Worm (Caenorhabditis elegans) whole organism, L1 larva: ENCODE data around the gene parg-2.

Experiments
- C16A3.4 ChIP-seq: fragments of 150-350 bp; optimal IDR thresholded peaks from 2 replicates; lab custom pipeline; 2014; ENCODE audit warnings: missing biosample characterization, missing genetic modification characterization
- C34B4.2 ChIP-seq: sonication (generic microtip); optimal IDR thresholded peaks from 2 replicates; lab custom pipeline; 2017; ENCODE audit warnings: mild to moderate bottlenecking, missing genetic modification characterization, missing compliant biosample characterization
- aha-1 ChIP-seq: fragments of 150-350 bp; optimal IDR thresholded peaks from 2 replicates; lab custom pipeline; 2014; ENCODE audit warnings: missing biosample characterization, missing genetic modification characterization
- alr-1 ChIP-seq: fragments of 200-800 bp; sonication (Bioruptor generic); optimal IDR thresholded peaks from 2 replicates; lab custom pipeline; 2018; ENCODE audit warnings: borderline replicate concordance, mild to moderate bottlenecking, missing genetic modification characterization, missing compliant biosample characterization
- ceh-8 ChIP-seq: fragments of 200-800 bp; sonication (Bioruptor generic); optimal IDR thresholded peaks from 2 replicates; lab custom pipeline; 2018; ENCODE audit warnings: mild to moderate bottlenecking, missing genetic modification characterization, moderate library complexity, missing compliant biosample characterization
- ceh-82 ChIP-seq, 3 experiments: fragments of 150-350 bp in 1 of 3; sonication (generic microtip) in 2 of 3; optimal IDR thresholded peaks; 2 replicates each; lab custom pipeline; 2014 to 2017; ENCODE audit warnings: missing biosample characterization in 3 of 3, missing genetic modification characterization in 3 of 3
- ces-1 ChIP-seq: fragments of 150-350 bp; optimal IDR thresholded peaks from 2 replicates; lab custom pipeline; 2014; ENCODE audit warnings: missing biosample characterization, missing genetic modification reagents, missing genetic modification characterization
- dsc-1 ChIP-seq: sonication (generic microtip); optimal IDR thresholded peaks from 2 replicates; lab custom pipeline; 2016; ENCODE audit warnings: mild to moderate bottlenecking, missing genetic modification characterization, missing compliant biosample characterization
- efl-1 ChIP-seq, 4 experiments: fragments of 150-350 bp; optimal IDR thresholded peaks in 3 of 4; peaks in 1 of 4; 1 replicate in 1 of 4; 2 replicates in 3 of 4; lab custom pipeline; 2014; ENCODE audit warnings: missing biosample characterization in 2 of 4, missing genetic modification characterization in 2 of 4, missing genetic modification reagents in 2 of 4
- efl-3 ChIP-seq: fragments of 200-800 bp; sonication (Bioruptor generic); optimal IDR thresholded peaks from 2 replicates; lab custom pipeline; 2018; ENCODE audit warnings: mild to moderate bottlenecking, missing genetic modification characterization, missing compliant biosample characterization
- egl-13 ChIP-seq: sonication (generic microtip); optimal IDR thresholded peaks from 2 replicates; lab custom pipeline; 2016; ENCODE audit warnings: missing genotype, missing genetic modification reagents, missing genetic modification characterization, missing compliant biosample characterization
- egl-27 ChIP-seq, 2 experiments: fragments of 150-350 bp in 1 of 2; sonication (generic microtip); optimal IDR thresholded peaks; 3 replicates each; lab custom pipeline; 2017 to 2018; ENCODE audit warnings: missing biosample characterization in 2 of 2, missing genetic modification characterization in 2 of 2, missing genetic modification reagents in 2 of 2
- elt-2 ChIP-seq: sonication (generic microtip); optimal IDR thresholded peaks from 2 replicates; lab custom pipeline; 2016; ENCODE audit warnings: missing genetic modification characterization, mild to moderate bottlenecking, inconsistent platforms, missing compliant biosample characterization, missing genetic modification reagents
- elt-3 ChIP-seq, 6 experiments: fragments of 150-350 bp in 1 of 6; sonication (generic microtip); optimal IDR thresholded peaks; 2 replicates each; lab custom pipeline; 2017 to 2018; ENCODE audit warnings: missing biosample characterization in 6 of 6, missing genetic modification characterization in 6 of 6, inconsistent platforms in 1 of 6
- ets-5 ChIP-seq: fragments of 200-800 bp; sonication (Bioruptor generic); IDR thresholded peaks from 2 replicates; pipeline ENCODE4 v1.3.6; 2022; ENCODE audit warnings: missing genetic modification characterization, missing compliant biosample characterization
- fkh-10 ChIP-seq: sonication (generic microtip); optimal IDR thresholded peaks from 2 replicates; lab custom pipeline; 2017; ENCODE audit warnings: missing biosample characterization, missing genetic modification reagents, missing genetic modification characterization
- fkh-4 ChIP-seq: sonication (generic microtip); optimal IDR thresholded peaks from 2 replicates; lab custom pipeline; 2016; ENCODE audit warnings: missing compliant biosample characterization, missing genetic modification characterization, borderline replicate concordance
- hlh-4 ChIP-seq: sonication (generic microtip); optimal IDR thresholded peaks from 2 replicates; lab custom pipeline; 2016; ENCODE audit warnings: mild to moderate bottlenecking, missing genetic modification characterization, missing compliant biosample characterization
- hpl-2 ChIP-seq: fragments of 150-350 bp; optimal IDR thresholded peaks from 2 replicates; lab custom pipeline; 2014; ENCODE audit warnings: missing biosample characterization, missing genetic modification reagents, missing genetic modification characterization
- irx-1 ChIP-seq: sonication (generic microtip); optimal IDR thresholded peaks from 2 replicates; lab custom pipeline; 2016; ENCODE audit warnings: missing genetic modification characterization, missing compliant biosample characterization
- isw-1 ChIP-seq: fragments of 200-800 bp; sonication (Bioruptor generic); IDR thresholded peaks from 2 replicates; pipeline ENCODE4 v1.3.6; 2022; ENCODE audit warnings: missing genetic modification characterization, missing compliant biosample characterization
- lin-13 ChIP-seq: fragments of 150-350 bp; optimal IDR thresholded peaks from 2 replicates; lab custom pipeline; 2014; ENCODE audit warnings: missing biosample characterization, missing genetic modification reagents, missing genetic modification characterization
- lin-14 ChIP-seq: fragments of 200-800 bp; sonication (Bioruptor generic); optimal IDR thresholded peaks from 2 replicates; lab custom pipeline; 2018; ENCODE audit warnings: mild to moderate bottlenecking, missing genetic modification characterization, moderate library complexity, missing compliant biosample characterization
- lin-15B ChIP-seq: fragments of 150-350 bp; sonication (generic microtip); optimal IDR thresholded peaks from 3 replicates; lab custom pipeline; 2014; ENCODE audit warnings: missing biosample characterization, missing genetic modification characterization
- lin-39 ChIP-seq: fragments of 150-350 bp; optimal IDR thresholded peaks from 2 replicates; lab custom pipeline; 2014; ENCODE audit warnings: missing biosample characterization, missing genetic modification reagents, missing genetic modification characterization
- lir-3 ChIP-seq: sonication (generic microtip); optimal IDR thresholded peaks from 2 replicates; lab custom pipeline; 2016; ENCODE audit warnings: mild to moderate bottlenecking, missing genetic modification characterization, moderate library complexity, missing compliant biosample characterization; ENCODE audit not compliant: poor library complexity
- mab-9 ChIP-seq: fragments of 200-800 bp; sonication (Bioruptor generic); IDR thresholded peaks from 2 replicates; pipeline ENCODE4 v1.3.6; 2022; ENCODE audit warnings: missing genetic modification reagents, missing genetic modification characterization, missing compliant biosample characterization
- mdl-1 ChIP-seq, 2 experiments: fragments of 150-350 bp; optimal IDR thresholded peaks; 2 replicates each; lab custom pipeline; 2014 to 2017; ENCODE audit warnings: missing biosample characterization in 2 of 2, missing genetic modification characterization in 2 of 2, inconsistent platforms in 1 of 2
- mef-2 ChIP-seq: fragments of 150-350 bp; optimal IDR thresholded peaks from 2 replicates; lab custom pipeline; 2014; ENCODE audit warnings: missing biosample characterization, missing genetic modification characterization
- nhr-11 ChIP-seq: fragments of 150-350 bp; optimal IDR thresholded peaks from 2 replicates; lab custom pipeline; 2014; ENCODE audit warnings: missing biosample characterization, missing genetic modification characterization
- nhr-19 ChIP-seq: fragments of 200-800 bp; sonication (Bioruptor generic); conservative IDR thresholded peaks from 2 replicates; pipeline ENCODE4 v1.3.6; 2022; ENCODE audit warnings: missing genetic modification characterization, missing compliant biosample characterization
- nhr-20 ChIP-seq: sonication (generic microtip); optimal IDR thresholded peaks from 2 replicates; lab custom pipeline; 2016; ENCODE audit warnings: mild to moderate bottlenecking, missing genetic modification characterization, missing compliant biosample characterization
- nhr-237 ChIP-seq: fragments of 150-350 bp; optimal IDR thresholded peaks from 2 replicates; lab custom pipeline; 2014; ENCODE audit warnings: missing biosample characterization, missing genetic modification characterization
- nhr-47 ChIP-seq: sonication (generic microtip); optimal IDR thresholded peaks from 2 replicates; lab custom pipeline; 2016; ENCODE audit warnings: mild to moderate bottlenecking, missing genetic modification characterization, moderate library complexity, missing compliant biosample characterization
- nhr-71 ChIP-seq: sonication (generic microtip); optimal IDR thresholded peaks from 2 replicates; lab custom pipeline; 2016; ENCODE audit warnings: mild to moderate bottlenecking, missing genetic modification characterization, moderate library complexity, missing compliant biosample characterization
- nhr-76 ChIP-seq: sonication (generic microtip); optimal IDR thresholded peaks from 2 replicates; lab custom pipeline; 2017; ENCODE audit warnings: missing biosample characterization, missing genetic modification characterization
- pax-3 ChIP-seq: fragments of 200-800 bp; sonication (Bioruptor generic); optimal IDR thresholded peaks from 2 replicates; lab custom pipeline; 2018; ENCODE audit warnings: mild to moderate bottlenecking, missing genetic modification characterization, moderate library complexity, missing compliant biosample characterization
- pqm-1 ChIP-seq: sonication (generic microtip); optimal IDR thresholded peaks from 3 replicates; lab custom pipeline; 2017; ENCODE audit warnings: missing biosample characterization, missing genetic modification characterization
- rnt-1 ChIP-seq: sonication (generic microtip); optimal IDR thresholded peaks from 2 replicates; lab custom pipeline; 2016; ENCODE audit warnings: mild to moderate bottlenecking, missing genetic modification characterization, moderate library complexity, missing compliant biosample characterization
- skn-1 ChIP-seq: fragments of 150-350 bp; optimal IDR thresholded peaks from 2 replicates; lab custom pipeline; 2014; ENCODE audit warnings: missing biosample characterization, missing genetic modification characterization
- snu-23 ChIP-seq: sonication (generic microtip); optimal IDR thresholded peaks from 2 replicates; lab custom pipeline; 2016; ENCODE audit warnings: missing genetic modification characterization, missing compliant biosample characterization
- sptf-1 ChIP-seq: fragments of 150-350 bp; optimal IDR thresholded peaks from 2 replicates; lab custom pipeline; 2014; ENCODE audit warnings: missing biosample characterization, missing genetic modification characterization
- tbx-2 ChIP-seq: sonication (generic microtip); optimal IDR thresholded peaks from 2 replicates; lab custom pipeline; 2016; ENCODE audit warnings: missing genetic modification characterization, missing compliant biosample characterization
- unc-30 ChIP-seq: sonication (generic microtip); optimal IDR thresholded peaks from 2 replicates; lab custom pipeline; 2017; ENCODE audit warnings: missing biosample characterization, missing genetic modification characterization
- xbp-1 ChIP-seq: sonication (generic microtip); optimal IDR thresholded peaks from 2 replicates; lab custom pipeline; 2016; ENCODE audit warnings: missing genetic modification characterization, missing compliant biosample characterization
- ztf-4 ChIP-seq: fragments of 150-350 bp; optimal IDR thresholded peaks from 2 replicates; lab custom pipeline; 2014; ENCODE audit warnings: missing biosample characterization, missing genetic modification characterization

The parg-2 gene

ce11 chrIV:8687605-8688191 is 27.2 kb downstream of the parg-2 start, which contains the start of gene snrp-3 (continued):
- TF ChIP-seq lin-14 (GFP tag; lab: Kevin White, UChicago), result peak; percentile 83
- TF ChIP-seq alr-1 (tag; lab: Kevin White, UChicago), result no peak
- TF ChIP-seq elt-2 (tag; lab: Kevin White, UChicago), result peak; percentile 60
- TF ChIP-seq ztf-4 (tag; lab: Kevin White, UChicago), result peak; percentile 50
- peak; percentile 85 for TF ChIP-seq lin-13 (GFP tag; lab: Kevin White, UChicago)
- peak in 2 of 6 experiments; percentile 61 to 76 for TF ChIP-seq elt-3 (tag; optimal IDR thresholded peaks at IDR 0.05; lab: Kevin White, UChicago)
- TF ChIP-seq aha-1 (tag; lab: Kevin White, UChicago), result peak; percentile 17
- no peak for TF ChIP-seq unc-30
- TF ChIP-seq nhr-71 (tag; lab: Kevin White, UChicago), result peak; percentile 93
- TF ChIP-seq nhr-11 (tag; lab: Kevin White, UChicago), result peak; percentile 80
- TF ChIP-seq pax-3 (tag; lab: Kevin White, UChicago), result peak; percentile 44
- TF ChIP-seq C16A3.4, result peak; percentile 92
- peak; percentile 91 for TF ChIP-seq nhr-47 (tag; lab: Kevin White, UChicago)
- no peak for TF ChIP-seq ets-5 (GFP tag; lab: Robert Waterston, UW)
- TF ChIP-seq pqm-1 (tag; lab: Kevin White, UChicago), result no peak
- TF ChIP-seq lir-3 (tag; lab: Kevin White, UChicago), result peak; percentile 65
- TF ChIP-seq egl-27 (tag; optimal IDR thresholded peaks at IDR 0.05; lab: Kevin White, UChicago), result peak in 1 of 2 experiments; percentile 9
- TF ChIP-seq mef-2 (tag; lab: Kevin White, UChicago), result no peak
- peak; percentile 89 for TF ChIP-seq nhr-20 (tag; lab: Kevin White, UChicago)
- TF ChIP-seq C34B4.2 (tag; lab: Kevin White, UChicago), result no peak
- peak; percentile 44 for TF ChIP-seq hpl-2 (GFP tag; lab: Kevin White, UChicago)
- peak; percentile 85 for TF ChIP-seq xbp-1 (tag; lab: Kevin White, UChicago)
- TF ChIP-seq ceh-8 (GFP tag; lab: Kevin White, UChicago), result peak; percentile 75
- TF ChIP-seq hlh-4 (tag; lab: Kevin White, UChicago), result no peak
- TF ChIP-seq ceh-82 (tag; optimal IDR thresholded peaks at IDR 0.05; lab: Kevin White, UChicago), result peak; percentile 80 to 87 (median 81)
- TF ChIP-seq mdl-1 (tag; optimal IDR thresholded peaks at IDR 0.05; lab: Kevin White, UChicago), result peak in 1 of 2 experiments; percentile 83
- TF ChIP-seq efl-3 (GFP tag; lab: Kevin White, UChicago), result no peak
- TF ChIP-seq snu-23 (GFP tag; lab: Kevin White, UChicago), result peak; percentile 91
- peak; percentile 84 for TF ChIP-seq dsc-1 (tag; lab: Kevin White, UChicago)
- TF ChIP-seq nhr-19 (GFP tag; lab: Robert Waterston, UW), result peak; percentile 85
- TF ChIP-seq sptf-1, result no peak
- peak; percentile 77 for TF ChIP-seq lin-15B (tag; lab: Kevin White, UChicago)
- no peak for TF ChIP-seq ces-1 (GFP tag; lab: Kevin White, UChicago)
- peak; percentile 20 for TF ChIP-seq fkh-10 (GFP tag; lab: Kevin White, UChicago)
- no peak for TF ChIP-seq fkh-4
- peak; percentile 83 for TF ChIP-seq irx-1 (tag; lab: Kevin White, UChicago)
- TF ChIP-seq efl-1 (optimal IDR thresholded peaks at IDR 0.05; lab: Kevin White, UChicago), result peak; percentile 87 to 96
- peak; percentile 95 to 100 for TF ChIP-seq efl-1 (GFP tag; optimal IDR thresholded peaks at IDR 0.05 in 1 of 2; lab: Kevin White, UChicago)
- TF ChIP-seq skn-1 (tag; lab: Kevin White, UChicago), result peak; percentile 80
- TF ChIP-seq isw-1 (GFP tag; lab: Robert Waterston, UW), result peak; percentile 82
- TF ChIP-seq mab-9 (GFP tag; lab: Robert Waterston, UW), result peak; percentile 41; the same call in 1 of the 2 replicates
- TF ChIP-seq lin-39 (tag; lab: Kevin White, UChicago), result peak; percentile 91
- TF ChIP-seq egl-13 (tag; lab: Kevin White, UChicago), result peak; percentile 32
- TF ChIP-seq rnt-1 (tag; lab: Kevin White, UChicago), result peak; percentile 89
- peak; percentile 86 for TF ChIP-seq tbx-2 (tag; lab: Kevin White, UChicago)
- TF ChIP-seq nhr-237 (tag; lab: Kevin White, UChicago), result no peak
- no peak for TF ChIP-seq nhr-76 (tag; lab: Kevin White, UChicago)
